Worm (Caenorhabditis elegans) whole organism, L3 larva: ENCODE data around the gene best-23.

Experiments used
- nhr-11 ChIP-seq: fragments of 150-350 bp; optimal IDR thresholded peaks from 2 replicates; lab custom pipeline; 2014; ENCODE audit warnings: missing biosample characterization, missing genetic modification characterization
- nhr-77 ChIP-seq: fragments of 150-350 bp; optimal IDR thresholded peaks from 2 replicates; lab custom pipeline; 2014; ENCODE audit warnings: missing biosample characterization, missing genetic modification characterization
- unc-62 ChIP-seq: fragments of 150-350 bp; sonication (generic microtip); optimal IDR thresholded peaks from 4 replicates; lab custom pipeline; 2014; ENCODE audit warnings: missing biosample characterization, missing genetic modification reagents, missing genetic modification characterization

DNA sequence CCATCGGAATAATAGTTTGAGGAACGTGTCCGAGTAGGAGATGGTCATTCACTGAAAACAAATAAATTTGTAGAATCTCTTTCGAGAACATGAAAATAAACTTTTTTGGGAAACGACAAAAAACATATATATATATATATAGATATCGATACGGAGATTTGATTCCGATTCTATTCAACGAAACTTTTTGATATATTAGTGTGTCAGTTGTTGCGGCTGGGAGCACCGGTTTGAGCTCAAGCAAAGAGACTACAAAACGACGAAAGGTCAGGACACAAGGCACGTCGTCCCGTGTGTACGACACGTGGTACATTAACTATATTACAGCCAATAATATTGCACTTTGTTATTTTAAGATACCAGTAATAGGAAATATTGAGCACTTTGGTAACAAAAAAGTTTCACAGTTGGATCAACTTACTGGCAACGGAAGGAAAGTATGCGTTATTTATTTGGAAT is at the start of gene best-23:
- TF ChIP-seq nhr-11 (tag; lab: Kevin White, UChicago) (no peak), unc-62 (no peak), nhr-77 (tag; lab: Kevin White, UChicago) (no peak)
